Worm (Caenorhabditis elegans) whole organism, mixed stage, embryonic: ENCODE results near the gene ptr-9.

Experiments used
- M03D4.4 ChIP-seq: sonication (generic microtip); optimal IDR thresholded peaks from 2 replicates; lab custom pipeline; 2017; ENCODE audit warnings: mild to moderate bottlenecking, missing genetic modification characterization, missing compliant biosample characterization
- ces-1 ChIP-seq: fragments of 150-350 bp; optimal IDR thresholded peaks from 2 replicates; lab custom pipeline; 2014; ENCODE audit warnings: missing biosample characterization, missing genetic modification reagents, missing genetic modification characterization
- drap-1 ChIP-seq: fragments of 200-800 bp; sonication (Bioruptor generic); optimal IDR thresholded peaks from 3 replicates; lab custom pipeline; 2018; ENCODE audit warnings: mild to moderate bottlenecking, missing genetic modification characterization, missing compliant biosample characterization
- ham-2 ChIP-seq: fragments of 200-800 bp; sonication (Bioruptor generic); optimal IDR thresholded peaks from 2 replicates; lab custom pipeline; 2018; ENCODE audit warnings: mild to moderate bottlenecking, missing genetic modification characterization, missing compliant biosample characterization
- lin-13 ChIP-seq: fragments of 150-350 bp; optimal IDR thresholded peaks from 2 replicates; lab custom pipeline; 2014; ENCODE audit warnings: missing biosample characterization, missing genetic modification characterization
- lin-32 ChIP-seq: fragments of 200-800 bp; sonication (Bioruptor generic); optimal IDR thresholded peaks from 2 replicates; lab custom pipeline; 2018; ENCODE audit warnings: mild to moderate bottlenecking, missing genetic modification characterization, missing compliant biosample characterization
- mab-5 ChIP-seq: fragments of 150-350 bp; optimal IDR thresholded peaks from 2 replicates; lab custom pipeline; 2014; ENCODE audit warnings: missing biosample characterization, missing genetic modification characterization
- nhr-12 ChIP-seq: fragments of 150-350 bp; optimal IDR thresholded peaks from 2 replicates; lab custom pipeline; 2014; ENCODE audit warnings: missing biosample characterization, missing genetic modification characterization
- nhr-237 ChIP-seq: fragments of 150-350 bp; optimal IDR thresholded peaks from 2 replicates; lab custom pipeline; 2014; ENCODE audit warnings: missing biosample characterization, missing genetic modification characterization
- pha-4 ChIP-seq: fragments of 150-350 bp; optimal IDR thresholded peaks from 2 replicates; lab custom pipeline; 2018; ENCODE audit warnings: missing biosample characterization, missing genetic modification reagents, missing genetic modification characterization
- snpc-4 ChIP-seq: fragments of 150-350 bp; optimal IDR thresholded peaks from 2 replicates; lab custom pipeline; 2014; ENCODE audit warnings: missing biosample characterization, missing genetic modification characterization
- unc-62 ChIP-seq: fragments of 150-350 bp; optimal IDR thresholded peaks from 2 replicates; lab custom pipeline; 2014; ENCODE audit warnings: missing biosample characterization, missing genetic modification reagents, missing genetic modification characterization

- TF ChIP-seq lin-13 (tag; lab: Kevin White, UChicago) (no peak), ces-1 (no peak), unc-62 (GFP tag; lab: Kevin White, UChicago) (no peak), snpc-4 (tag; lab: Kevin White, UChicago) (no peak), ham-2 (no peak), mab-5 (tag; lab: Kevin White, UChicago) (no peak), nhr-12 (tag; lab: Kevin White, UChicago) (no peak), nhr-237 (tag; lab: Kevin White, UChicago) (no peak), drap-1 (GFP tag; lab: Kevin White, UChicago) (no peak), lin-32 (GFP tag; lab: Kevin White, UChicago) (no peak), M03D4.4 (no peak), pha-4 (tag; lab: Kevin White, UChicago) (no peak)
Measured at ce11 chrIII:9110270-9110669, 51.2 kb downstream of the ptr-9 start.
